Worm (Caenorhabditis elegans) whole organism, mixed stage, embryonic: Measurements from ENCODE around the gene srw-121.

Experiments used
- elt-1 ChIP-seq: sonication (generic microtip); optimal IDR thresholded peaks from 2 replicates; lab custom pipeline; 2017; ENCODE audit warnings: missing genetic modification characterization, mild to moderate bottlenecking, missing compliant biosample characterization, antibody characterized with exemption, moderate library complexity, borderline replicate concordance; ENCODE audit not compliant: insufficient read depth
- mab-5 ChIP-seq: fragments of 150-350 bp; optimal IDR thresholded peaks from 2 replicates; lab custom pipeline; 2014; ENCODE audit warnings: missing biosample characterization, missing genetic modification characterization
- nhr-237 ChIP-seq: fragments of 150-350 bp; optimal IDR thresholded peaks from 2 replicates; lab custom pipeline; 2014; ENCODE audit warnings: missing biosample characterization, missing genetic modification characterization
- nhr-28 ChIP-seq: fragments of 150-350 bp; optimal IDR thresholded peaks from 2 replicates; lab custom pipeline; 2014; ENCODE audit warnings: missing biosample characterization, missing genetic modification characterization
- unc-62 ChIP-seq: fragments of 150-350 bp; optimal IDR thresholded peaks from 2 replicates; lab custom pipeline; 2014; ENCODE audit warnings: missing biosample characterization, missing genetic modification reagents, missing genetic modification characterization

DNA sequence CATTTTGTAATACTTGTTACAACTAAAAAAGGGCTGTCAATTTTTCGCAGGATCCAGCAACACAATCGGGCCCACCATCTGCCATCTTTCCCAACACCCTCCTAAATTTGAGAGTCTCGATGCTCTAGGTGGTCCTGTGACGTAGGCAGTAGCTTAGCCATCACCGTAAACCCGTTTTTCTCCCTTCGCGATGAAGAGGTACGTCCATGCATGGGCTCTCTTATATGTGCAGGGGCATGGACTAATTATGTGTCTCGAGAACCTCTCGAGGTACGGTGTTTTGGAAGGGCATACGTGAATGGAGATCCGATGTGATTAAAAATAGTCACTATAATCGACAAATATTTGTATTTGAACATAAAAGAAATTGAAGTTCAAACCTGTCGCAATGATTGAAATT lies 49.5 kb upstream of the srw-121 start:
- TF ChIP-seq unc-62: no peak
- TF ChIP-seq nhr-237 (tag; lab: Kevin White, UChicago): no peak
- no peak for TF ChIP-seq elt-1
- TF ChIP-seq mab-5 (tag; lab: Kevin White, UChicago): no peak
- no peak for TF ChIP-seq nhr-28 (tag; lab: Kevin White, UChicago)
